Worm (Caenorhabditis elegans) whole organism, mixed stage, embryonic: Measurements from ENCODE around the gene F29B9.1.

Experiments used
- blmp-1 ChIP-seq: fragments of 150-350 bp; optimal IDR thresholded peaks from 2 replicates; lab custom pipeline; 2014; ENCODE audit warnings: missing biosample characterization, missing genetic modification characterization
- elt-3 ChIP-seq: fragments of 150-350 bp; optimal IDR thresholded peaks from 2 replicates; lab custom pipeline; 2014; ENCODE audit warnings: missing biosample characterization, missing genetic modification characterization
- mep-1 ChIP-seq: fragments of 150-350 bp; optimal IDR thresholded peaks from 2 replicates; lab custom pipeline; 2017; ENCODE audit warnings: missing biosample characterization, missing genetic modification reagents, missing genetic modification characterization, inconsistent platforms

- TF ChIP-seq mep-1 (tag; lab: Kevin White, UChicago) (no peak), blmp-1 (tag; lab: Kevin White, UChicago) (no peak), elt-3 (tag; lab: Kevin White, UChicago) (no peak)
These were observed 47.2 kb downstream of the F29B9.1 start, which contains the start of gene yars-2 for ce11 chrIV:4712376-4712775.
